Worm (Caenorhabditis elegans) whole organism, L2 larva: Measurements from ENCODE around the gene F49E12.10.

Source experiments
- R02D3.7 ChIP-seq: fragments of 150-350 bp; optimal IDR thresholded peaks from 2 replicates; lab custom pipeline; 2014; ENCODE audit warnings: missing biosample characterization, missing genetic modification characterization
- Y55F3AM.14 ChIP-seq: fragments of 200-800 bp; sonication (Bioruptor generic); optimal IDR thresholded peaks from 2 replicates; lab custom pipeline; 2018; ENCODE audit warnings: mild to moderate bottlenecking, missing genetic modification characterization, missing compliant biosample characterization
- dmd-4 ChIP-seq: sonication (generic microtip); optimal IDR thresholded peaks from 2 replicates; lab custom pipeline; 2017; ENCODE audit warnings: missing biosample characterization, missing genetic modification characterization
- lin-39 ChIP-seq: fragments of 150-350 bp; optimal IDR thresholded peaks from 2 replicates; lab custom pipeline; 2014; ENCODE audit warnings: missing biosample characterization, missing genetic modification reagents, missing genetic modification characterization
- nhr-10 ChIP-seq: sonication (generic microtip); optimal IDR thresholded peaks from 2 replicates; lab custom pipeline; 2017; ENCODE audit warnings: missing biosample characterization, missing genetic modification characterization
- nhr-12 ChIP-seq: fragments of 150-350 bp; optimal IDR thresholded peaks from 2 replicates; lab custom pipeline; 2014; ENCODE audit warnings: missing biosample characterization, missing genetic modification characterization
- sem-4 ChIP-seq: fragments of 150-350 bp; optimal IDR thresholded peaks from 2 replicates; lab custom pipeline; 2014; ENCODE audit warnings: missing biosample characterization, missing genetic modification reagents, missing genetic modification characterization
- skn-1 ChIP-seq: sonication (generic microtip); optimal IDR thresholded peaks from 2 replicates; lab custom pipeline; 2017; ENCODE audit warnings: missing biosample characterization, missing genetic modification characterization
- snpc-4 ChIP-seq: fragments of 150-350 bp; optimal IDR thresholded peaks from 2 replicates; lab custom pipeline; 2014; ENCODE audit warnings: missing biosample characterization, missing genetic modification characterization
- ztf-11 ChIP-seq: sonication (generic microtip); optimal IDR thresholded peaks from 2 replicates; lab custom pipeline; 2017; ENCODE audit warnings: missing biosample characterization, missing genetic modification characterization

ce11 chrII:8370194-8370593 lies 20.7 kb upstream of the F49E12.10 start:
- TF ChIP-seq skn-1 (tag; lab: Kevin White, UChicago) (no peak), sem-4 (tag; lab: Kevin White, UChicago) (no peak), snpc-4 (tag; lab: Kevin White, UChicago) (no peak), dmd-4 (tag; lab: Kevin White, UChicago) (no peak), Y55F3AM.14 (GFP tag; lab: Kevin White, UChicago) (no peak), nhr-10 (tag; lab: Kevin White, UChicago) (no peak), nhr-12 (tag; lab: Kevin White, UChicago) (no peak), lin-39 (no peak), ztf-11 (tag; lab: Kevin White, UChicago) (no peak), R02D3.7 (no peak)
